Worm (Caenorhabditis elegans) whole organism, L3 larva: ENCODE results near the gene H14A12.3.

Source experiments
- R02D3.7 ChIP-seq: fragments of 150-350 bp; optimal IDR thresholded peaks from 2 replicates; lab custom pipeline; 2014; ENCODE audit warnings: missing biosample characterization, missing genetic modification characterization
- ZK546.5 ChIP-seq: sonication (generic microtip); optimal IDR thresholded peaks from 2 replicates; lab custom pipeline; 2017; ENCODE audit warnings: missing biosample characterization, missing genetic modification characterization
- ama-1 ChIP-seq: fragments of 150-350 bp; optimal IDR thresholded peaks from 2 replicates; lab custom pipeline; 2018
- ceh-16 ChIP-seq: sonication (generic microtip); optimal IDR thresholded peaks from 2 replicates; lab custom pipeline; 2017; ENCODE audit warnings: missing biosample characterization, missing genetic modification characterization
- ceh-82 ChIP-seq: fragments of 150-350 bp; optimal IDR thresholded peaks from 2 replicates; lab custom pipeline; 2014; ENCODE audit warnings: missing biosample characterization, missing genetic modification characterization
- ceh-9 ChIP-seq: sonication (generic microtip); optimal IDR thresholded peaks from 2 replicates; lab custom pipeline; 2018; ENCODE audit warnings: missing biosample characterization, missing genetic modification characterization
- daf-12 ChIP-seq: fragments of 150-350 bp; optimal IDR thresholded peaks from 2 replicates; lab custom pipeline; 2014; ENCODE audit warnings: missing biosample characterization, missing genetic modification reagents, missing genetic modification characterization
- egl-27 ChIP-seq: sonication (generic microtip); optimal IDR thresholded peaks from 4 replicates; lab custom pipeline; 2017; ENCODE audit warnings: missing biosample characterization, missing genetic modification reagents, missing genetic modification characterization
- egl-5 ChIP-seq: fragments of 150-350 bp; optimal IDR thresholded peaks from 2 replicates; lab custom pipeline; 2017; ENCODE audit warnings: missing biosample characterization, missing genetic modification reagents, missing genetic modification characterization, inconsistent platforms
- elt-1 ChIP-seq: fragments of 150-350 bp; optimal IDR thresholded peaks from 2 replicates; lab custom pipeline; 2014; ENCODE audit warnings: missing biosample characterization, missing genetic modification characterization
- elt-2 ChIP-seq: sonication (generic microtip); optimal IDR thresholded peaks from 2 replicates; lab custom pipeline; 2016; ENCODE audit warnings: missing genetic modification reagents, mild to moderate bottlenecking, missing genetic modification characterization, missing compliant biosample characterization
- elt-3 ChIP-seq, 3 experiments: fragments of 150-350 bp in 1 of 3; sonication (generic microtip) in 2 of 3; optimal IDR thresholded peaks; 2 replicates in 2 of 3; 4 replicates in 1 of 3; lab custom pipeline; 2014 to 2017; ENCODE audit warnings: missing biosample characterization in 3 of 3, missing genetic modification characterization in 3 of 3
- fkh-10 ChIP-seq: sonication (generic microtip); optimal IDR thresholded peaks from 2 replicates; lab custom pipeline; 2017; ENCODE audit warnings: missing biosample characterization, missing genetic modification reagents, missing genetic modification characterization
- fkh-2 ChIP-seq: fragments of 150-350 bp; optimal IDR thresholded peaks from 2 replicates; lab custom pipeline; 2014; ENCODE audit warnings: missing biosample characterization, missing genetic modification reagents, missing genetic modification characterization
- hmg-11 ChIP-seq: sonication (generic microtip); optimal IDR thresholded peaks from 2 replicates; lab custom pipeline; 2016; ENCODE audit warnings: missing genetic modification characterization, missing compliant biosample characterization
- jun-1 ChIP-seq: fragments of 150-350 bp; optimal IDR thresholded peaks from 2 replicates; lab custom pipeline; 2014; ENCODE audit warnings: missing biosample characterization, missing genetic modification reagents, missing genetic modification characterization
- lin-15B ChIP-seq: fragments of 150-350 bp; optimal IDR thresholded peaks from 2 replicates; lab custom pipeline; 2014; ENCODE audit warnings: missing biosample characterization, missing genetic modification characterization
- lsy-12 ChIP-seq: sonication (generic microtip); optimal IDR thresholded peaks from 2 replicates; lab custom pipeline; 2016; ENCODE audit warnings: mild to moderate bottlenecking, missing genetic modification characterization, missing compliant biosample characterization
- mdl-1 ChIP-seq: fragments of 150-350 bp; optimal IDR thresholded peaks from 2 replicates; lab custom pipeline; 2014; ENCODE audit warnings: missing biosample characterization, missing genetic modification characterization
- mml-1 ChIP-seq: fragments of 150-350 bp; sonication (generic microtip); optimal IDR thresholded peaks from 3 replicates; lab custom pipeline; 2014; ENCODE audit warnings: missing biosample characterization, missing genetic modification characterization
- nfya-1 ChIP-seq: sonication (generic microtip); optimal IDR thresholded peaks from 2 replicates; lab custom pipeline; 2017; ENCODE audit warnings: missing genetic modification characterization, mild to moderate bottlenecking, missing compliant biosample characterization, antibody characterized with exemption, moderate library complexity; ENCODE audit not compliant: insufficient read depth
- nhr-11 ChIP-seq: fragments of 150-350 bp; optimal IDR thresholded peaks from 2 replicates; lab custom pipeline; 2014; ENCODE audit warnings: missing biosample characterization, missing genetic modification characterization
- nhr-237 ChIP-seq: fragments of 150-350 bp; optimal IDR thresholded peaks from 2 replicates; lab custom pipeline; 2014; ENCODE audit warnings: missing biosample characterization, missing genetic modification characterization
- nhr-43 ChIP-seq: sonication (generic microtip); optimal IDR thresholded peaks from 2 replicates; lab custom pipeline; 2016; ENCODE audit warnings: mild to moderate bottlenecking, missing genetic modification characterization, missing compliant biosample characterization; ENCODE audit not compliant: poor library complexity, severe bottlenecking
- nhr-67 ChIP-seq: fragments of 150-350 bp; optimal IDR thresholded peaks from 2 replicates; lab custom pipeline; 2014; ENCODE audit warnings: missing biosample characterization, missing genetic modification characterization
- nhr-76 ChIP-seq: fragments of 150-350 bp; sonication (generic microtip); optimal IDR thresholded peaks from 5 replicates; lab custom pipeline; 2014; ENCODE audit warnings: missing biosample characterization, missing genetic modification characterization
- nhr-77 ChIP-seq: fragments of 150-350 bp; optimal IDR thresholded peaks from 2 replicates; lab custom pipeline; 2014; ENCODE audit warnings: missing biosample characterization, missing genetic modification characterization
- pha-4 ChIP-seq: fragments of 150-350 bp; optimal IDR thresholded peaks from 2 replicates; lab custom pipeline; 2014; ENCODE audit warnings: missing biosample characterization, missing genetic modification reagents, missing genetic modification characterization
- pqm-1 ChIP-seq: fragments of 150-350 bp; optimal IDR thresholded peaks from 2 replicates; lab custom pipeline; 2017; ENCODE audit warnings: missing biosample characterization, missing genetic modification characterization, inconsistent platforms
- sea-2 ChIP-seq: fragments of 150-350 bp; sonication (generic microtip); optimal IDR thresholded peaks from 4 replicates; lab custom pipeline; 2014; ENCODE audit warnings: missing biosample characterization, missing genetic modification reagents, missing genetic modification characterization
- tbx-2 ChIP-seq: sonication (generic microtip); optimal IDR thresholded peaks from 2 replicates; lab custom pipeline; 2016; ENCODE audit warnings: mild to moderate bottlenecking, missing genetic modification characterization, missing compliant biosample characterization
- unc-62 ChIP-seq: fragments of 150-350 bp; sonication (generic microtip); optimal IDR thresholded peaks from 4 replicates; lab custom pipeline; 2014; ENCODE audit warnings: missing biosample characterization, missing genetic modification reagents, missing genetic modification characterization
- zag-1 ChIP-seq: fragments of 150-350 bp; optimal IDR thresholded peaks from 2 replicates; lab custom pipeline; 2014; ENCODE audit warnings: missing biosample characterization, missing genetic modification characterization
- ztf-11 ChIP-seq: fragments of 150-350 bp; optimal IDR thresholded peaks from 2 replicates; lab custom pipeline; 2014; ENCODE audit warnings: missing biosample characterization, missing genetic modification characterization
- ztf-4 ChIP-seq: fragments of 150-350 bp; optimal IDR thresholded peaks from 2 replicates; lab custom pipeline; 2014; ENCODE audit warnings: missing biosample characterization, missing genetic modification characterization

H14A12.3 gene

DNA sequence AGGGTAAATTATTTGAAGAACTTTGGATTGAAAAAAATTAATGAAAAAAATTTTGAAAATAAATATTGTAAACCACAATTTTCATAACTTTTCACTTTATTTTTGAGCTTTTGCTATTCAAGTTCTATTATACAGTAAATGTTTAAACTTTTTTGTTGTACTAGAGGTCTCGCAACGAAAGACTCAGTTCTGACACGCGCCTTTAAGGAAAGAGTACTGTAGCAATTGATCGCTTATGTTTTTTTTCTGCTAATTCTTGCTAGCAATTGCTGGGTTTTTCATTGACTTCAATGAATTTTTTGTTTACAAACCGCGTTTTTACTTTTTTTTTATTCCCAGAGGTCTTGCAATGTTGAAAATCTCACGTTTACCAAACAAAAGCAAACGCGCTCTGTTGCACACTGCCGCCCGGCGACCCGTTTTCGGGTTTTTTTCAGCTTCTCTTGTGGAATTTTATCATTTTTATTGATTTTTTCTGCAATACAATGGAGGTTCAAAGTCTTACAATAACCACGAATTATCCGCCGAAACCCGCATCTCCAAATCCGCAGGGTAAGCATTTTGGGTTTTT lies at the start of gene H14A12.3:
TSS of gene H14A12.3 (plus strand) at position 360 of the 571 bp plus-strand sequence.
- TF ChIP-seq R02D3.7 (tag; lab: Kevin White, UChicago) (no peak), fkh-10 (GFP tag; lab: Kevin White, UChicago) (no peak), pha-4 (tag; lab: Kevin White, UChicago) (peak; percentile 83), egl-5 (tag; lab: Kevin White, UChicago) (no peak), elt-2 (tag; lab: Kevin White, UChicago) (peak; percentile 12), ztf-4 (tag; lab: Kevin White, UChicago) (no peak), unc-62 (GFP tag; lab: Kevin White, UChicago) (no peak), elt-3 (tag; optimal IDR thresholded peaks at IDR 0.05; lab: Kevin White, UChicago) (no peak), nhr-237 (tag; lab: Kevin White, UChicago) (no peak), daf-12 (tag; lab: Kevin White, UChicago) (no peak), lin-15B (tag; lab: Kevin White, UChicago) (peak; percentile 17), nhr-11 (tag; lab: Kevin White, UChicago) (no peak), ceh-9 (no peak), nhr-76 (tag; lab: Kevin White, UChicago) (no peak), ama-1 (lab: Kevin White, UChicago) (peak; percentile 23), nfya-1 (tag; lab: Kevin White, UChicago) (peak; percentile 40)
- TF ChIP-seq, all 47 proteins: peak for 5

DNA sequence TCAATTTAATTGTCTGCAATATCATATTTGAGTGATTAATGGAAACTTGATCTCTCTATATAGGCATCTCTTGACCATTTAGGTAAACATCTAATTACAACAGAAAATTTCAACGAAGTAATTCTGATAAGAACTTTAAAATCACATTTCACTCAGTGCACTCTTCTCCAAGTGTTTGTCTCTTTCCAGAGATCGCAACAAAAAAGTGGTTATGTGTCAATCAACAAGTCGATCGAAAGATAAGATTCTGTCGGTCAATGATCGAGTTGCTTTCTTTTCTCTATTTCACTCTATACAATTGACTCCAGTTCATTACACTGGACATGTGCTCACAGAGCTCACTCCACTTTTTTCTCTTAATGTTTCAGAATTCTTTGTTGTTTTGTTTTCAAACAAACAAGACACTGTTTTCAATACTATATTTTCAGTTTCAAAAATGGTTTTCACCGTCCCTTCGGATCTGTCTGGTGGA lies 9.9 kb upstream of the H14A12.3 start, which contains the start of gene alh-12:
TSS of gene alh-12 (plus strand) at position 422 of the 472 bp plus-strand sequence.
- no peak for TF ChIP-seq egl-27 (tag; lab: Kevin White, UChicago)
- TF ChIP-seq pqm-1 = peak; percentile 72
- TF ChIP-seq pha-4 (tag; lab: Kevin White, UChicago) = peak; percentile 24
- no peak for TF ChIP-seq ZK546.5 (tag; lab: Kevin White, UChicago)
- no peak for TF ChIP-seq nhr-77 (tag; lab: Kevin White, UChicago)
- no peak for TF ChIP-seq jun-1 (tag; lab: Kevin White, UChicago)
- no peak for TF ChIP-seq elt-1 (tag; lab: Kevin White, UChicago)
- TF ChIP-seq ceh-82 (tag; lab: Kevin White, UChicago) = no peak
- TF ChIP-seq elt-2 (tag; lab: Kevin White, UChicago) = peak; percentile 80
- TF ChIP-seq hmg-11 (tag; lab: Kevin White, UChicago) = no peak
- TF ChIP-seq, all 47 proteins: peak for 3

- TF ChIP-seq fkh-2 (tag; lab: Kevin White, UChicago) (no peak), pqm-1 (no peak), fkh-10 (GFP tag; lab: Kevin White, UChicago) (no peak), egl-27 (tag; lab: Kevin White, UChicago) (no peak), ZK546.5 (tag; lab: Kevin White, UChicago) (no peak), egl-5 (tag; lab: Kevin White, UChicago) (no peak), ztf-11 (no peak)
Observed at ce11 chrIII:7456640-7457039, 7.0 kb upstream of the H14A12.3 start, which contains the start of gene Y69F12A.1. Y69F12A.1 (plus strand) TSS chrIII:7456940.

DNA sequence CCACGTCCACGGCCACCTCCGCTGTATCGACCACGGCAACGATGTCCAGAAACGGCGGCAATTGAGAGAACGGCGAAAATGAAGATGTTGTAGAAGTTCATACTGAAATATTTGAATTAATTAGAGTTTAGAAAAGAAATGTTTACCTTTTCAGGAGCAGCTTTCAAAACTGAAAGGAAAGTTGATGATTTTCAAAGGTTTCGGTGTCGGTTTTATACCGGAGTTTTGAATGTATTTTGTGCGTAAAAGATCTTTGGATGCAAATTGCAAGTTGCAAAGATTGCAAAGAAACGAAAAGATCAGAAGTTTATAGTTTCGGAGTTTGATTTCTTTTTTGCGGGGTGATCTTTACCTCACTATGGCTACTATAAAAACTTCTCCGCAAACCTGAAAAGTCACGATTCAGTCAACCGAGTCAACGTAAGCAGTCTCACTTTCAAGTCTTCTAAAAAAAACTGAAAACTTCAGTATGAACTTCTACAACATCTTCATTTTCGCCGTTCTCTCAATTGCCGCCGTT lies 4.7 kb upstream of the H14A12.3 start, which contains the start of the genes fipr-19 and fipr-18:
TSS of gene fipr-19 (minus strand) at position 101 of the 520 bp plus-strand sequence.
TSS of gene fipr-18 (plus strand) at position 470 of the 520 bp plus-strand sequence.
- TF ChIP-seq nhr-43 (no peak), mdl-1 (no peak), tbx-2 (no peak), sea-2 (GFP tag; lab: Kevin White, UChicago) (no peak), ZK546.5 (tag; lab: Kevin White, UChicago) (no peak), pqm-1 (no peak), mml-1 (no peak), ceh-82 (tag; lab: Kevin White, UChicago) (no peak), lsy-12 (tag; lab: Kevin White, UChicago) (no peak), ztf-11 (no peak)

DNA sequence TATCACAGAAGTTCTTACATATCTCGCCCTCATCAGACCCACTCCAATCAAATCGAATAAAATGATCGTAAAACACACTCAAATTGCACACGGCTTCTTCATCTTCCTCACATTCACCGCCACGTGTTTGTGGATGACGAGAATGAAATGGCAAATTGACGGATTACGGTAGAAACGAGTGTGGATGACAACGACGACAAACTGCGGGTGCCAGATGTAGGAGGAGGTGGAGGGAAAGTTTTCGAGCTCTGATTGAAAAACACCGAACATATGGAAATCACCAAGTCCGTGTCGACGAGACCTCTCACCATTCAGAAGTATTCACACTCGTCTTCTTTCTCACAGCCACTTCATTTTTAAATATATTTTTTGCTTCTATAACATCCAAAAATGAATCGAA lies 3.6 kb upstream of the H14A12.3 start, which contains the start of gene mls-1:
TSS of gene mls-1 (plus strand) at position 324 of the 400 bp plus-strand sequence.
- TF ChIP-seq ceh-9 = no peak
- TF ChIP-seq ceh-16 = no peak
- no peak for TF ChIP-seq nhr-237 (tag; lab: Kevin White, UChicago)
- TF ChIP-seq nhr-67 (tag; lab: Kevin White, UChicago) = no peak
- no peak for TF ChIP-seq daf-12 (tag; lab: Kevin White, UChicago)
- no peak for TF ChIP-seq zag-1 (tag; lab: Kevin White, UChicago)
